Worm (Caenorhabditis elegans) whole organism, L4/young adult: ENCODE measurements around the gene K08H10.6.

Experiments used
- W03F9.2 ChIP-seq: fragments of 150-350 bp; optimal IDR thresholded peaks from 2 replicates; lab custom pipeline; 2014; ENCODE audit warnings: missing biosample characterization, missing genetic modification characterization
- dao-5 ChIP-seq: sonication (generic microtip); optimal IDR thresholded peaks from 2 replicates; lab custom pipeline; 2016; ENCODE audit warnings: missing genotype, missing genetic modification characterization, moderate library complexity, missing compliant biosample characterization
- him-1 ChIP-seq: sonication (generic microtip); optimal IDR thresholded peaks from 2 replicates; lab custom pipeline; 2016; ENCODE audit warnings: missing genotype, missing genetic modification reagents, missing genetic modification characterization, missing compliant biosample characterization

- TF ChIP-seq dao-5 (tag; lab: Kevin White, UChicago) (no peak), him-1 (tag; lab: Kevin White, UChicago) (no peak), W03F9.2 (tag; lab: Kevin White, UChicago) (no peak)
Measured at ce11 chrV:10044735-10045134, 49.0 kb upstream of the K08H10.6 start.
